Fruit fly (Drosophila melanogaster) whole organism, embryonic: Measurements from ENCODE around the gene CG12521.

Experiments
- CG18262 ChIP-seq: fragments of 200-800 bp; optimal IDR thresholded peaks from 3 replicates; lab custom pipeline; 2019; ENCODE audit warnings: missing biosample characterization, mild to moderate bottlenecking, missing genetic modification characterization, moderate library complexity
- CG7928 ChIP-seq: fragments of 200-800 bp; sonication (Bioruptor generic); optimal IDR thresholded peaks from 2 replicates; lab custom pipeline; 2017; ENCODE audit warnings: missing biosample characterization, mild to moderate bottlenecking, missing genetic modification characterization
- Ets65A ChIP-seq: fragments of 200-800 bp; sonication (Bioruptor generic); peaks from one replicate; lab custom pipeline; 2016; ENCODE audit warnings: missing biosample characterization, missing genetic modification characterization
- Sin3A ChIP-seq: fragments of >200 bp; optimal IDR thresholded peaks from 2 replicates; lab custom pipeline; 2018
- ap ChIP-seq: fragments of 200-800 bp; sonication (Bioruptor generic); IDR thresholded peaks from 2 replicates; pipeline ENCODE4 v1.3.6; 2022; ENCODE audit warnings: missing biosample characterization, missing genetic modification characterization
- gem ChIP-seq: fragments of 200-800 bp; sonication (Bioruptor generic); optimal IDR thresholded peaks from 2 replicates; lab custom pipeline; 2019; ENCODE audit warnings: missing biosample characterization, mild to moderate bottlenecking, missing genetic modification characterization, moderate library complexity
- lab ChIP-seq: fragments of 200-800 bp; sonication (Bioruptor generic); optimal IDR thresholded peaks from 3 replicates; lab custom pipeline; 2017; ENCODE audit warnings: missing biosample characterization, missing genetic modification characterization, mild to moderate bottlenecking, moderate library complexity, missing genetic modification reagents
- sens ChIP-seq: fragments of 200-800 bp; sonication (Bioruptor generic); peaks from one replicate; lab custom pipeline; 2016; ENCODE audit warnings: missing biosample characterization, missing genetic modification characterization
- zfh2 ChIP-seq: fragments of 200-800 bp; sonication (Bioruptor generic); optimal IDR thresholded peaks from 2 replicates; lab custom pipeline; 2016; ENCODE audit warnings: missing biosample characterization, missing genetic modification characterization

dm6 chr3L:11876036-11876435 is 28.4 kb upstream of the CG12521 start:
- TF ChIP-seq CG18262 (tag; lab: Kevin White, UChicago) (no peak), Ets65A (GFP tag; lab: Kevin White, UChicago) (peak; percentile 66), gem (no peak), CG7928 (GFP tag; lab: Kevin White, UChicago) (no peak), ap (GFP tag; lab: Robert Waterston, UW) (no peak), zfh2 (GFP tag; lab: Kevin White, UChicago) (no peak), Sin3A (lab: Kevin White, UChicago) (no peak), lab (GFP tag; lab: Kevin White, UChicago) (no peak), sens (no peak)
